Fruit fly (Drosophila melanogaster) S2 (cell line): ENCODE measurements around the gene t-cup.

Experiments
- CG8478 ChIP-seq: fragments of >200 bp; optimal IDR thresholded peaks from 2 replicates; lab custom pipeline; 2018
- CTCF ChIP-seq, 2 experiments: fragments of >200 bp; optimal IDR thresholded peaks; 2 replicates each; lab custom pipeline; 2018

DNA sequence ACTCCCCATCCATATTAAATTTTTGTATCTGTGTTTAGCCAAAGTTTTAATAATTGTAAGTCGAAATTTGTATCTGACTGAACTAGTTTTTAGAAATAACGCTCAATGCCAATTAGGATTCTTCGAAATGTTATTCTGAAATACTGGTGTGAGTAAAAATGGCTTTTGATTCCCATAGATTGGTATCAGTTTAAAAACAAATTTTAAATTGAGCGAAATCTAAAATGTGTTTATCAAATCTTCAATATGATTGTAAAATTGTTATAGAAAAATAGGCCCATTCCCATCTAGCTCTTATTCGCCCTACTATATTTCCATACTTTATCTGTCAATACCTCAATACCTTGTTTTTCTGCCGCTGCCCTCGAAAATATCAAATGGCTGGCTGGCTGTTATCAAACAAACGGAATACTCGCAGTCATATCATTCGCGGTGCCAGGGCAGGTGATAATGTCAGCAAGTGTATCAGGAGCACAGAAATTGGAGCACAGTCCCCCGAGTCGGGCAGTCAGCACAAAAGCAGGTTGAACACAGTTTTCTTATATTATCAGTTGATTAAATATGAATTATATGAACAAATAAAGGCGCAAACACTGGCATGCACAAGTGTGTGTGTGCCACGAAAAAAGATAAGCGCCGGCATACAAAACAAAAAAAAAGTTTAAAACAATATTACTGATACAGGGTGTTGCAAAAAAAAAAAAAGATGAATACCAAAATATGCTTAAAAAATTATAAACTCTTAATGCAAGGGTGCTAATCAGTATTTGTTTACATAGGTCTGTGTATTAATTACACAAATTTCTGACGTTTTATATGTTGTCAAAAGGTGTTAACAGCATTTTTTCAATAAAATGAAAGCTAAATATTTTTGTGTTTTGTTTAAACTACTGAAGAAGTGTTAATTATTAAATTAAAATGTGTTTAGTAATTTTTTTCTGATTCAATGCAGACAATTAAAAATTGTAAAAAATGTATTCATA lies at the start of gene t-cup:
- no peak for TF ChIP-seq CG8478 (lab: Kevin White, UChicago)
- no peak for TF ChIP-seq CTCF (optimal IDR thresholded peaks at IDR 0.05; lab: Kevin White, UChicago)
